Worm (Caenorhabditis elegans) whole organism, L2 larva: ENCODE data around the gene sams-1.

Source experiments
- fos-1 ChIP-seq: fragments of 150-350 bp; optimal IDR thresholded peaks from 2 replicates; lab custom pipeline; 2014; ENCODE audit warnings: missing biosample characterization, missing genetic modification characterization
- nhr-6 ChIP-seq: fragments of 150-350 bp; optimal IDR thresholded peaks from 2 replicates; lab custom pipeline; 2014; ENCODE audit warnings: missing biosample characterization, missing genetic modification characterization
- nhr-77 ChIP-seq: fragments of 150-350 bp; optimal IDR thresholded peaks from 2 replicates; lab custom pipeline; 2014; ENCODE audit warnings: missing biosample characterization, missing genetic modification characterization
- unc-62 ChIP-seq: fragments of 150-350 bp; optimal IDR thresholded peaks from 2 replicates; lab custom pipeline; 2014; ENCODE audit warnings: missing biosample characterization, missing genetic modification reagents, missing genetic modification characterization
- ztf-4 ChIP-seq: fragments of 150-350 bp; optimal IDR thresholded peaks from 2 replicates; lab custom pipeline; 2014; ENCODE audit warnings: missing biosample characterization, missing genetic modification characterization

ce11 chrX:12001600-12001999 lies 35.8 kb downstream of the sams-1 start:
- TF ChIP-seq ztf-4 (tag; lab: Kevin White, UChicago), result no peak
- no peak for TF ChIP-seq nhr-6 (tag; lab: Kevin White, UChicago)
- TF ChIP-seq unc-62, result no peak
- TF ChIP-seq fos-1 (tag; lab: Kevin White, UChicago), result peak; percentile 67
- TF ChIP-seq nhr-77 (tag; lab: Kevin White, UChicago), result no peak
